Worm (Caenorhabditis elegans) whole organism, L4 larva: ENCODE measurements around the gene tmem-258.

Experiments used
- nhr-10 ChIP-seq: fragments of 150-350 bp; optimal IDR thresholded peaks from 2 replicates; lab custom pipeline; 2014; ENCODE audit warnings: missing biosample characterization, missing genetic modification characterization
- pqm-1 ChIP-seq: sonication (generic microtip); optimal IDR thresholded peaks from 2 replicates; lab custom pipeline; 2017; ENCODE audit warnings: missing biosample characterization, missing genetic modification characterization
- unc-130 ChIP-seq: sonication (generic microtip); optimal IDR thresholded peaks from 2 replicates; lab custom pipeline; 2016; ENCODE audit warnings: missing genetic modification reagents, missing genetic modification characterization, missing compliant biosample characterization
- vab-7 ChIP-seq: fragments of 200-800 bp; sonication (Bioruptor generic); IDR thresholded peaks from 2 replicates; pipeline ENCODE4 v1.3.6; 2022; ENCODE audit warnings: missing genetic modification reagents, missing genetic modification characterization, missing compliant biosample characterization

DNA sequence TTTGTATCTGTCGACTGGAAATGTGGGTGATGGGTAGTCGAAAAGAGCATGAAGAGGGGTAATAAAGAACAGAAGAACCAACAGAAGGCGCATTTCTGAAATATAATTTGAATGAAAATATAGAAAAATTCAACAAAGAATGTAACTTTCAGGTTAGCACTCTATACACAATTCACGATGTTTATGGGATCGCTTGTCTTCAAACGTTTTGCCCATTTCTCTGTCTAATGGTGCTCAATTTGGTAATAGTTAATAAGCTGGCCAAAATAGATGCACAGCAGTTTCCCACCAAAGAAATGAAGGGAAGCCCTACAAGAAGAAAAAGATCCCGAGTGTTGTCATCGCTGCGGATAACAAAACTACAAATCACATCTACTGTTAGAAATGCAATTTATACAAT is 15.5 kb upstream of the tmem-258 start, which contains the start of gene F20A1.8:
- no peak for TF ChIP-seq pqm-1
- no peak for TF ChIP-seq unc-130 (GFP tag; lab: Kevin White, UChicago)
- no peak for TF ChIP-seq vab-7 (GFP tag; lab: Robert Waterston, UW)
- no peak for TF ChIP-seq nhr-10 (tag; lab: Kevin White, UChicago)
